Worm (Caenorhabditis elegans) whole organism, early embryonic: Measurements from ENCODE around the gene srd-39.

Experiments used
- B0310.2 ChIP-seq: sonication (generic microtip); optimal IDR thresholded peaks from 2 replicates; lab custom pipeline; 2016; ENCODE audit warnings: mild to moderate bottlenecking, missing genetic modification characterization, missing compliant biosample characterization
- F13C5.2 ChIP-seq: sonication (generic microtip); optimal IDR thresholded peaks from 2 replicates; lab custom pipeline; 2017; ENCODE audit warnings: mild to moderate bottlenecking, missing genetic modification characterization, inconsistent platforms, missing compliant biosample characterization
- aly-1 ChIP-seq: sonication (generic microtip); optimal IDR thresholded peaks from 2 replicates; lab custom pipeline; 2016; ENCODE audit warnings: missing genetic modification characterization, missing compliant biosample characterization
- ama-1 ChIP-seq: fragments of 150-350 bp; optimal IDR thresholded peaks from 2 replicates; lab custom pipeline; 2014
- ceh-36 ChIP-seq: sonication (generic microtip); optimal IDR thresholded peaks from 2 replicates; lab custom pipeline; 2016; ENCODE audit warnings: missing genetic modification characterization, inconsistent platforms, missing compliant biosample characterization
- ets-7 ChIP-seq: sonication (generic microtip); optimal IDR thresholded peaks from 2 replicates; lab custom pipeline; 2016; ENCODE audit warnings: missing genotype, missing genetic modification characterization, missing compliant biosample characterization
- flt-1 ChIP-seq: fragments of 200-800 bp; sonication (Bioruptor generic); IDR thresholded peaks from 2 replicates; pipeline ENCODE4 v1.3.6; 2022; ENCODE audit warnings: missing genetic modification characterization, missing compliant biosample characterization
- hmbx-1 ChIP-seq: sonication (generic microtip); optimal IDR thresholded peaks from 2 replicates; lab custom pipeline; 2016; ENCODE audit warnings: mild to moderate bottlenecking, missing genetic modification characterization, missing compliant biosample characterization
- hmg-4 ChIP-seq: fragments of 200-800 bp; sonication (Bioruptor generic); optimal IDR thresholded peaks from 2 replicates; lab custom pipeline; 2018; ENCODE audit warnings: mild to moderate bottlenecking, missing genetic modification characterization, missing compliant biosample characterization
- pes-1 ChIP-seq: fragments of 200-800 bp; sonication (Bioruptor generic); IDR thresholded peaks from 2 replicates; pipeline ENCODE4 v1.3.6; 2022; ENCODE audit warnings: missing genetic modification reagents, missing genetic modification characterization, missing compliant biosample characterization
- scrt-1 ChIP-seq: fragments of 200-800 bp; sonication (Bioruptor generic); IDR thresholded peaks from 2 replicates; pipeline ENCODE4 v1.3.6; 2022; ENCODE audit warnings: missing genetic modification characterization, missing compliant biosample characterization
- sea-1 ChIP-seq: fragments of 200-800 bp; sonication (Bioruptor generic); conservative IDR thresholded peaks from 2 replicates; pipeline ENCODE4 v1.3.6; 2022; ENCODE audit warnings: missing genetic modification characterization, missing compliant biosample characterization
- tbx-37 ChIP-seq: fragments of 200-800 bp; sonication (Bioruptor generic); conservative IDR thresholded peaks from 2 replicates; pipeline ENCODE4 v1.3.6; 2022; ENCODE audit warnings: missing genetic modification reagents, missing genetic modification characterization, missing compliant biosample characterization

DNA sequence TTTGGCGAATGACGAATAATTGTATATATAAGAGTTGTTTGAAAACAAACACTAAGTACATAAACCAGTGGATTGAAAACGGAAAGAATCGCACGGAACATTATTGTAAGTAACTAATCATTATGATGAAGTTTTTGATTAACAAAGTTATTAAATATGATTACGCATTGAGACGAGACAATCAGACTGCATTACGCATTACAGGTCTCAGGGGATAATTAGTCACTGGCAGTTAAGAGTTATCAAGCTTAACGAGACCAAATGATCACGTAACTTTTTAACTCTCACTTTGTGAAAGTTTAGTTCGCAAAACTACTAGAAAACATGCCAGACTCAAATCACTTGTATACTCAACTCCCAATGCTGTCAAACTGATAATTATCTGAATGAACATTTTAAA, 3.0 kb upstream of the srd-39 start, which contains the start of gene srd-42:
- TF ChIP-seq hmbx-1 (no peak), aly-1 (no peak), sea-1 (no peak), tbx-37 (GFP tag; lab: Robert Waterston, UW) (no peak), ama-1 (lab: Kevin White, UChicago) (no peak), hmg-4 (GFP tag; lab: Kevin White, UChicago) (no peak), pes-1 (no peak), ceh-36 (tag; lab: Kevin White, UChicago) (no peak), flt-1 (GFP tag; lab: Robert Waterston, UW) (no peak), scrt-1 (GFP tag; lab: Robert Waterston, UW) (no peak), ets-7 (tag; lab: Kevin White, UChicago) (no peak), F13C5.2 (tag; lab: Kevin White, UChicago) (no peak), B0310.2 (tag; lab: Kevin White, UChicago) (no peak)
